Worm (Caenorhabditis elegans): Measurements from ENCODE around the gene pgp-3.

Gene pgp-3

DNA sequence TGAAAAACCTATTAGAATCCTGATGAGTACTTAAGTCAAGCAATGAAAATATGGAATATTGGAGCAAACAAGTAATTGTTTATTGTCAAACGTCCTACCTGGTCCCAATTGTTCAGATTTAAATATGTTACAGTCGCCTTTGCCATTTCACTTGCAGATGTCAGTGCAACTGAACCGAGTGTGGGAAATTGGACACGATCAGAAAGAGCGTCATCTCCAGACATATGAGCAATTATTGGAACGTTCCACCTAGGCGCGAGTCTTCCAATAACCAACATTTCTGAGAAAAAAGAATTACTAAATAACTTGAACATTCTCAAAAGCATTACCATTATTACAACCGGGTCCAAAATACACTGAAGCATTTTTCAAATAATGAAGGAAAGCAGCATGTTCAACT is 14.9 kb upstream of the pgp-3 start:
- TF ChIP-seq mep-1 (tag; optimal IDR thresholded peaks at IDR 0.05): no peak
- TF ChIP-seq M03D4.4 (tag; optimal IDR thresholded peaks at IDR 0.05): no peak
- TF ChIP-seq nhr-2 (tag; optimal IDR thresholded peaks at IDR 0.05): no peak
- no peak for TF ChIP-seq nhr-28 (tag; optimal IDR thresholded peaks at IDR 0.05)
- no peak for TF ChIP-seq pha-4 (tag; optimal IDR thresholded peaks at IDR 0.05)
- TF ChIP-seq hlh-1 (tag; optimal IDR thresholded peaks at IDR 0.05): no peak

DNA sequence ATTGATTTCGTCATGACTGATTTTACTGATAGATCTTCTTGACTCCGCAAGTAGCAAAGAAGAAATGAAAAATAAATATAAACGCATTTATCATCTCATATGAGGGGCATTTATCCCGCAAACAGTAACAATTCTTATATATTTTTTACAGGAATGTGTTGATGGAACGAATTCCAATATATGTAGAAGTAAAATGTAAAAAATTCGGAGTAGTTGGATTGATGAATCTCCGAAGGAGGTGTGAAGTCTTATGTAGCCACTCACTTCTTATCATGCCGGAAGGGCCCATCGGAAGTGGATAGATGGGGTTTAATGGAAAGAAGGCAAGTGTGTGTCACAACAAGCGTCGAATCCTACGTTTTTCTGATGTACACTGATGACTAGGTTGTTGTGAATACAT is 14.2 kb upstream of the pgp-3 start, which contains the start of gene gcy-9:
TSS of gene gcy-9 (minus strand) at position 101 of the 400 bp plus-strand sequence.
- TF ChIP-seq mab-5 (tag; optimal IDR thresholded peaks at IDR 0.05) (no peak), nhr-12 (tag; optimal IDR thresholded peaks at IDR 0.05) (no peak), snpc-4 (tag; optimal IDR thresholded peaks at IDR 0.05) (no peak), pha-4 (tag; optimal IDR thresholded peaks at IDR 0.05) (no peak), drap-1 (GFP tag; optimal IDR thresholded peaks at IDR 0.05) (no peak), ceh-43 (GFP tag; optimal IDR thresholded peaks at IDR 0.05) (no peak), zip-8 (tag; optimal IDR thresholded peaks at IDR 0.05) (no peak)

DNA sequence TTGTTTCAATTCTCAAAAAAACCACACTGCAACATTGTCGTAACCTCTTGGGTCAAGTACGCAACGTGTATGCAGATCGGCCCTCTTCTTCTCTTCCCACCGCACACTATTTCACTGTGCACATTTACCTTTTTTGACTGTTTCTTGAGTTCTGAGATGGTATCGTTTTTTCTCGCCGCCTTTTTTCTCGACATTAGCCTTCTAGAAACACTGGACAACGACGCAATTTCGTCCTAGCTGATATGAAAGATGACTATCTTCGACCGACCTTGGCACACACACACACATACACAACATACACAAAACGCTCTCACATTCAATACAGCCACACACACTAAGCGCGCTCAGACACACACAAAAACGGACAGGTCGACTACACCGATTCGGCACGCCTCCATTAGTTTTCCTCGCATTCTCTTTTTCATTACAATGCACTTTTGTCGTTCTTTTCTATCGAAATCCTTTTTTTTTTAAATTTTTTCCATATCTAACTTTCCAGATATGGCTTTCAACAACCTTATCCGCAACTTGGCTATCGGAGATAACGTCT is 12.5 kb upstream of the pgp-3 start, which contains the start of gene aco-1:
TSS of gene aco-1 (plus strand) at position 500 of the 550 bp plus-strand sequence.
- TF ChIP-seq mep-1 (tag; optimal IDR thresholded peaks at IDR 0.05) (peak; percentile 21), ceh-39 (tag; optimal IDR thresholded peaks at IDR 0.05) (no peak), M03D4.4 (tag; optimal IDR thresholded peaks at IDR 0.05) (peak; percentile 27), snpc-4 (tag; optimal IDR thresholded peaks at IDR 0.05) (no peak), nhr-28 (tag; optimal IDR thresholded peaks at IDR 0.05) (no peak), sem-2 (GFP tag; optimal IDR thresholded peaks at IDR 0.05) (no peak), ceh-83 (GFP tag; optimal IDR thresholded peaks at IDR 0.05) (no peak), tbx-8 (GFP tag; optimal IDR thresholded peaks at IDR 0.05) (no peak), bed-3 (GFP tag; optimal IDR thresholded peaks at IDR 0.05) (no peak), elt-1 (tag; optimal IDR thresholded peaks at IDR 0.05; ENCODE audit: borderline replicate concordance, insufficient read depth) (peak; percentile 71), blmp-1 (tag; optimal IDR thresholded peaks at IDR 0.05) (no peak), ceh-43 (GFP tag; optimal IDR thresholded peaks at IDR 0.05) (no peak), lsy-2 (tag; optimal IDR thresholded peaks at IDR 0.05) (no peak), drap-1 (GFP tag; optimal IDR thresholded peaks at IDR 0.05) (no peak), nhr-76 (tag; optimal IDR thresholded peaks at IDR 0.05) (no peak), sptf-1 (tag; optimal IDR thresholded peaks at IDR 0.05) (peak; percentile 27), ces-1 (GFP tag; optimal IDR thresholded peaks at IDR 0.05) (no peak), nhr-237 (tag; optimal IDR thresholded peaks at IDR 0.05) (no peak), nhr-12 (tag; optimal IDR thresholded peaks at IDR 0.05) (peak; percentile 15), nhr-2 (tag; optimal IDR thresholded peaks at IDR 0.05) (peak; percentile 52), hlh-1 (tag; optimal IDR thresholded peaks at IDR 0.05) (no peak), mls-2 (tag; optimal IDR thresholded peaks at IDR 0.05) (peak; percentile 15), ham-2 (GFP tag; optimal IDR thresholded peaks at IDR 0.05) (peak; percentile 23), pha-4 (tag; optimal IDR thresholded peaks at IDR 0.05) (no peak), unc-62 (GFP tag; optimal IDR thresholded peaks at IDR 0.05) (no peak), lin-13 (tag; optimal IDR thresholded peaks at IDR 0.05) (peak; percentile 24)

DNA sequence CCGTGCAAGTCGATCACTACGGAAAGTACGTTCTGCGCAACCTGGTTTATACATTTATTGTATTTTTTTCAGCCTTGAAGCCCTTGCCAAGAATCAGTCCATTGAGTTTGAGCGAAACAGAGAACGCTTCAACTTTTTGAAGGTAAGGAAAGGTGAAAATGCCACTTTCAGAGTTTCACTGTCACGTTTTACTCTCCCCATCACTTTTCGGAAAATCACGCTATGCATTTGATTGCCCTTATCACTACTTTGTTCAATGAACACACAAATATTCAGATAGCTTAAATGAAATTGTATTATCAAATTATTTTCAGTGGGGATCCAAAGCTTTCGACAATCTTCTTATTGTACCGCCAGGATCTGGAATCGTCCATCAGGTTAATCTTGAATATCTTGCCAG is 11.5 kb upstream of the pgp-3 start:
- TF ChIP-seq bed-3 (GFP tag; optimal IDR thresholded peaks at IDR 0.05) (no peak), ceh-83 (GFP tag; optimal IDR thresholded peaks at IDR 0.05) (no peak), ceh-43 (GFP tag; optimal IDR thresholded peaks at IDR 0.05) (no peak), nhr-2 (tag; optimal IDR thresholded peaks at IDR 0.05) (no peak), ztf-11 (tag; optimal IDR thresholded peaks at IDR 0.05) (no peak), nhr-237 (tag; optimal IDR thresholded peaks at IDR 0.05) (no peak), zip-8 (tag; optimal IDR thresholded peaks at IDR 0.05) (no peak)

DNA sequence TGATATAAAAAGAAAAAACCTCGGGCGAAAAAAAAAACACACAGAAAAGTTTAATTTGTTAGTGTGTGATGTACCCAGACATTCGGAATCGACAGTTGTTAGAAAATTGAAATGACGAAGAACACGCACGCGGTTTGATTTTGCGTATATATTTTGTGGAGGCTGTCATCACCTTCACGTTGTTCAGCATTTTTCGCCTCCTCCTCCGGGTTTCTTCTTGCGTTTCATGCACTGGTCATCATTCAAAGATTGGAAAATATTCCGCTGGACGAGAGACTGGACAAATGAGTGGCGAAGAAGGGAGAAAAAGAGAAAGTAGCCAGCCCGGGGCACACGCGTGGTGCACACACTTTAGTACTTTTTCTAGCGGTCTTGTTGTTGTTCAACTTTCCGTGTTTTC is 7.1 kb upstream of the pgp-3 start:
- TF ChIP-seq bed-3 (GFP tag; optimal IDR thresholded peaks at IDR 0.05) (no peak), flh-1 (GFP tag; optimal IDR thresholded peaks at IDR 0.05) (no peak), elt-3 (tag; optimal IDR thresholded peaks at IDR 0.05) (no peak), snpc-4 (tag; optimal IDR thresholded peaks at IDR 0.05) (no peak), lin-13 (tag; optimal IDR thresholded peaks at IDR 0.05) (no peak), mep-1 (tag; optimal IDR thresholded peaks at IDR 0.05) (no peak), sptf-1 (tag; optimal IDR thresholded peaks at IDR 0.05) (no peak), nhr-2 (tag; optimal IDR thresholded peaks at IDR 0.05) (no peak), ces-1 (GFP tag; optimal IDR thresholded peaks at IDR 0.05) (no peak), drap-1 (GFP tag; optimal IDR thresholded peaks at IDR 0.05) (no peak), unc-39 (tag; optimal IDR thresholded peaks at IDR 0.05) (no peak), nhr-76 (tag; optimal IDR thresholded peaks at IDR 0.05) (no peak), unc-120 (tag; optimal IDR thresholded peaks at IDR 0.05; ENCODE audit: poor library complexity, severe bottlenecking) (no peak), unc-62 (GFP tag; optimal IDR thresholded peaks at IDR 0.05) (peak; percentile 21), ceh-39 (tag; optimal IDR thresholded peaks at IDR 0.05) (no peak), hlh-1 (tag; optimal IDR thresholded peaks at IDR 0.05) (peak; percentile 61), pha-4 (tag; optimal IDR thresholded peaks at IDR 0.05) (no peak), elt-1 (tag; optimal IDR thresholded peaks at IDR 0.05; ENCODE audit: borderline replicate concordance, insufficient read depth) (no peak)

Data from whole organism, mixed stage, embryonic.